Worm (Caenorhabditis elegans) whole organism, late embryonic: Measurements from ENCODE around the gene T13H5.8.

Source experiments
- K02D7.2 ChIP-seq: sonication (generic microtip); optimal IDR thresholded peaks from 2 replicates; lab custom pipeline; 2017; ENCODE audit warnings: mild to moderate bottlenecking, missing genetic modification characterization, missing compliant biosample characterization
- K09A11.1 ChIP-seq: sonication (generic microtip); optimal IDR thresholded peaks from 2 replicates; lab custom pipeline; 2017; ENCODE audit warnings: antibody characterized with exemption, mild to moderate bottlenecking, missing genetic modification characterization, missing compliant biosample characterization; ENCODE audit not compliant: insufficient read depth
- T23F11.4 ChIP-seq: fragments of 200-800 bp; sonication (Bioruptor generic); optimal IDR thresholded peaks from 2 replicates; lab custom pipeline; 2018; ENCODE audit warnings: mild to moderate bottlenecking, missing genetic modification characterization, missing compliant biosample characterization
- Y22D7AL.16 ChIP-seq: sonication (generic microtip); optimal IDR thresholded peaks from 2 replicates; lab custom pipeline; 2016; ENCODE audit warnings: missing genetic modification characterization, missing compliant biosample characterization
- ama-1 ChIP-seq: fragments of 150-350 bp; optimal IDR thresholded peaks from 2 replicates; lab custom pipeline; 2014
- ceh-14 ChIP-seq: sonication (generic microtip); optimal IDR thresholded peaks from 2 replicates; lab custom pipeline; 2016; ENCODE audit warnings: missing genotype, missing genetic modification characterization, missing compliant biosample characterization
- ceh-18 ChIP-seq: sonication (generic microtip); optimal IDR thresholded peaks from 2 replicates; lab custom pipeline; 2016; ENCODE audit warnings: missing genetic modification characterization, missing compliant biosample characterization
- ceh-19 ChIP-seq: fragments of 200-800 bp; sonication (Bioruptor generic); optimal IDR thresholded peaks from 2 replicates; lab custom pipeline; 2018; ENCODE audit warnings: mild to moderate bottlenecking, missing genetic modification characterization, missing compliant biosample characterization
- ceh-22 ChIP-seq: sonication (generic microtip); optimal IDR thresholded peaks from 2 replicates; lab custom pipeline; 2017; ENCODE audit warnings: missing biosample characterization, missing genetic modification characterization
- ceh-24 ChIP-seq: sonication (generic microtip); optimal IDR thresholded peaks from 2 replicates; lab custom pipeline; 2016; ENCODE audit warnings: mild to moderate bottlenecking, missing genetic modification characterization, missing compliant biosample characterization
- ceh-30 ChIP-seq: fragments of 150-350 bp; optimal IDR thresholded peaks from 2 replicates; lab custom pipeline; 2014; ENCODE audit warnings: missing biosample characterization, missing genetic modification characterization
- ceh-31 ChIP-seq: sonication (generic microtip); optimal IDR thresholded peaks from 2 replicates; lab custom pipeline; 2016; ENCODE audit warnings: missing genetic modification characterization, missing compliant biosample characterization
- ceh-48 ChIP-seq: sonication (generic microtip); optimal IDR thresholded peaks from 2 replicates; lab custom pipeline; 2016; ENCODE audit warnings: missing genetic modification characterization, inconsistent platforms, missing compliant biosample characterization
- ceh-6 ChIP-seq: fragments of 200-800 bp; sonication (Bioruptor generic); optimal IDR thresholded peaks from 2 replicates; lab custom pipeline; 2018; ENCODE audit warnings: mild to moderate bottlenecking, missing genetic modification characterization, missing compliant biosample characterization
- elt-2 ChIP-seq: sonication (generic microtip); optimal IDR thresholded peaks from 2 replicates; lab custom pipeline; 2016; ENCODE audit warnings: missing genetic modification reagents, missing genetic modification characterization, missing compliant biosample characterization
- elt-4 ChIP-seq: sonication (generic microtip); optimal IDR thresholded peaks from 2 replicates; lab custom pipeline; 2016; ENCODE audit warnings: missing genetic modification characterization, missing compliant biosample characterization
- ets-4 ChIP-seq: sonication (generic microtip); optimal IDR thresholded peaks from 2 replicates; lab custom pipeline; 2016; ENCODE audit warnings: missing genetic modification characterization, missing compliant biosample characterization
- fkh-10 ChIP-seq: fragments of 150-350 bp; optimal IDR thresholded peaks from 2 replicates; lab custom pipeline; 2014; ENCODE audit warnings: missing biosample characterization, missing genetic modification reagents, missing genetic modification characterization
- hlh-30 ChIP-seq: sonication (generic microtip); optimal IDR thresholded peaks from 2 replicates; lab custom pipeline; 2017; ENCODE audit warnings: antibody characterized with exemption, missing genetic modification characterization, missing compliant biosample characterization; ENCODE audit not compliant: insufficient read depth
- lim-6 ChIP-seq: sonication (generic microtip); optimal IDR thresholded peaks from 2 replicates; lab custom pipeline; 2016; ENCODE audit warnings: missing genetic modification characterization, missing compliant biosample characterization
- lin-11 ChIP-seq: fragments of 200-800 bp; sonication (Bioruptor generic); optimal IDR thresholded peaks from 2 replicates; lab custom pipeline; 2018; ENCODE audit warnings: mild to moderate bottlenecking, missing genetic modification characterization, missing compliant biosample characterization
- nfya-1 ChIP-seq: sonication (generic microtip); optimal IDR thresholded peaks from 2 replicates; lab custom pipeline; 2017; ENCODE audit warnings: missing genetic modification characterization, mild to moderate bottlenecking, missing compliant biosample characterization, antibody characterized with exemption, moderate library complexity
- nhr-232 ChIP-seq: sonication (generic microtip); optimal IDR thresholded peaks from 2 replicates; lab custom pipeline; 2016; ENCODE audit warnings: missing genetic modification characterization, missing compliant biosample characterization
- pat-9 ChIP-seq: fragments of 200-800 bp; sonication (Bioruptor generic); optimal IDR thresholded peaks from 2 replicates; lab custom pipeline; 2018; ENCODE audit warnings: mild to moderate bottlenecking, missing genetic modification characterization, moderate library complexity, missing compliant biosample characterization
- pax-1 ChIP-seq: fragments of 150-350 bp; optimal IDR thresholded peaks from 2 replicates; lab custom pipeline; 2014; ENCODE audit warnings: missing biosample characterization, missing genetic modification characterization
- pha-2 ChIP-seq: sonication (generic microtip); optimal IDR thresholded peaks from 2 replicates; lab custom pipeline; 2017; ENCODE audit warnings: mild to moderate bottlenecking, missing genetic modification characterization, missing compliant biosample characterization
- pha-4 ChIP-seq: fragments of 150-350 bp; optimal IDR thresholded peaks from 2 replicates; lab custom pipeline; 2018; ENCODE audit warnings: missing biosample characterization, missing genetic modification reagents, missing genetic modification characterization
- pros-1 ChIP-seq: fragments of 150-350 bp; optimal IDR thresholded peaks from 2 replicates; lab custom pipeline; 2014; ENCODE audit warnings: missing biosample characterization, missing genetic modification reagents, missing genetic modification characterization
- ref-2 ChIP-seq: sonication (generic microtip); optimal IDR thresholded peaks from 2 replicates; lab custom pipeline; 2016; ENCODE audit warnings: missing genetic modification characterization, missing compliant biosample characterization
- rnt-1 ChIP-seq: sonication (generic microtip); optimal IDR thresholded peaks from 2 replicates; lab custom pipeline; 2016; ENCODE audit warnings: missing genetic modification characterization, missing compliant biosample characterization
- sdc-2 ChIP-seq: sonication (generic microtip); optimal IDR thresholded peaks from 2 replicates; lab custom pipeline; 2016; ENCODE audit warnings: missing genotype, missing genetic modification characterization, missing compliant biosample characterization
- sox-4 ChIP-seq: sonication (generic microtip); optimal IDR thresholded peaks from 2 replicates; lab custom pipeline; 2017; ENCODE audit warnings: mild to moderate bottlenecking, missing genetic modification characterization, inconsistent platforms, missing compliant biosample characterization
- tbx-2 ChIP-seq: sonication (generic microtip); optimal IDR thresholded peaks from 2 replicates; lab custom pipeline; 2016; ENCODE audit warnings: missing genetic modification characterization, missing compliant biosample characterization
- tbx-7 ChIP-seq: sonication (generic microtip); optimal IDR thresholded peaks from 2 replicates; lab custom pipeline; 2016; ENCODE audit warnings: missing genotype, missing genetic modification characterization, missing compliant biosample characterization
- unc-42 ChIP-seq: sonication (generic microtip); optimal IDR thresholded peaks from 2 replicates; lab custom pipeline; 2016; ENCODE audit warnings: missing genotype, missing genetic modification characterization, missing compliant biosample characterization
- unc-55 ChIP-seq: sonication (generic microtip); optimal IDR thresholded peaks from 2 replicates; lab custom pipeline; 2017; ENCODE audit warnings: missing biosample characterization, missing genetic modification reagents, missing genetic modification characterization
- unc-86 ChIP-seq: sonication (generic microtip); optimal IDR thresholded peaks from 2 replicates; lab custom pipeline; 2016; ENCODE audit warnings: missing genetic modification characterization, missing compliant biosample characterization

T13H5.8 gene

DNA sequence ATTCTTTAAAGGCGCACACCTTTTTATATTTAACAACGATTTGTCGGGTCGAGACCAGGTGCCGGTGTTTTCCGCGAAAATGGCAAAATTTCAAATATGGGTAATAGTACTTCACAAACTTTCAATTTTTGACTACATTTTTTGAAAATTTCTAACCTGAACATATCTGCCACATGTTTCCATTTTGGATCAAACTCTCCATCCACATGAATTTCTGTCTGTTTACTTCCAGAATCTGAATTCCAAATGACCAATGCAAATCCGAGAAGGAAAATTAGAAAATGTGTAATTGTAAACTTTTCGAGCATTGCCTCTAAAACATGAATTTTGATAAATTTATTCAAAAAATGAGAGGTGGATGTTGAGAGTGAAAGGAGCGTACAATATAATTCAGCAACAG is 38.1 kb upstream of the T13H5.8 start, which contains the start of gene lact-4:
Gene lact-4, minus strand, starts transcription at position 313 of the 400 bp plus-strand sequence.
- TF ChIP-seq K02D7.2 (tag; lab: Kevin White, UChicago) (no peak), ceh-6 (GFP tag; lab: Kevin White, UChicago) (no peak), pros-1 (tag; lab: Kevin White, UChicago) (no peak), ceh-30 (tag; lab: Kevin White, UChicago) (no peak), K09A11.1 (tag; lab: Kevin White, UChicago) (no peak), nhr-232 (tag; lab: Kevin White, UChicago) (no peak), nfya-1 (no peak), sox-4 (tag; lab: Kevin White, UChicago) (no peak), pat-9 (tag; lab: Kevin White, UChicago) (no peak), ceh-22 (tag; lab: Kevin White, UChicago) (no peak), pha-2 (tag; lab: Kevin White, UChicago) (no peak), ets-4 (no peak), unc-86 (tag; lab: Kevin White, UChicago) (no peak), pha-4 (tag; lab: Kevin White, UChicago) (no peak), ama-1 (no peak), ceh-24 (tag; lab: Kevin White, UChicago) (no peak), ceh-14 (tag; lab: Kevin White, UChicago) (no peak)

DNA sequence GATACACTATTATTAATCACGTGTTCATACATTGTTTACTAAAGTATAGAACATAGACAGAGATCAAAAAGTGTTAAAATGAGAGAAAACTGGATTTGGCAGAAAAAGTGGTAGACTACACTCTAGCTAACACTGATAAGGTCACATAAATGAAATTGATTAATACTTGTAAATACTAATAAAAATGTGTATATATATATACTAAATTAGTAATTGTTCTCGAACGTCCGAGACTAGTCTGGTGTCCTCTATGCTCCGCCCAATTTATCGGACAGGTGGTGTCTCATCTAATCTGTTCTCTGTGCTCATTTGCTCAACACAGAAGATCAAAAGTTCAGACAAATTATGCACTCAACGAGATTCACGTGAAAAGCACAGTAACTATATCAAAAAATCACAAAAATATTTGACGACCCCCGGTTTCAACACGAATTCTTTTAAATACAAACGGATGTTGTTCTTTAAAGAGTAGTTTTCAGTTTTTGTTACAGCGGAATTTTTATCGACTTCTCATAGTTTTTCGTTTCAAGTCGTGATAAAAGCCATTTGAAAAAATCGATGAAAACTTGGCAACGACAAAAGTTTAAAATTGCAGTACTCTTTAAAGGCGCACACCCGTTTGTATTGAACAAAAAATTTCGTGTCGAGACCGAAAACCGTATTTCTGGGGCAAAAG is 37.1 kb upstream of the T13H5.8 start:
- no peak for TF ChIP-seq ceh-18 (tag; lab: Kevin White, UChicago)
- peak; percentile 30 for TF ChIP-seq unc-55 (GFP tag; lab: Kevin White, UChicago)
- TF ChIP-seq Y22D7AL.16 (tag; lab: Kevin White, UChicago) = no peak
- TF ChIP-seq ceh-48 (tag; lab: Kevin White, UChicago) = no peak
- peak; percentile 11 for TF ChIP-seq rnt-1 (tag; lab: Kevin White, UChicago)
- no peak for TF ChIP-seq fkh-10 (GFP tag; lab: Kevin White, UChicago)
- TF ChIP-seq ceh-22 (tag; lab: Kevin White, UChicago) = no peak
- no peak for TF ChIP-seq ama-1
- TF ChIP-seq elt-2 (tag; lab: Kevin White, UChicago) = peak; percentile 21
- TF ChIP-seq pax-1 (tag; lab: Kevin White, UChicago) = peak; percentile 74
- TF ChIP-seq sdc-2 (tag; lab: Kevin White, UChicago) = no peak
- TF ChIP-seq tbx-2 = no peak
- no peak for TF ChIP-seq elt-4
- no peak for TF ChIP-seq ceh-19

DNA sequence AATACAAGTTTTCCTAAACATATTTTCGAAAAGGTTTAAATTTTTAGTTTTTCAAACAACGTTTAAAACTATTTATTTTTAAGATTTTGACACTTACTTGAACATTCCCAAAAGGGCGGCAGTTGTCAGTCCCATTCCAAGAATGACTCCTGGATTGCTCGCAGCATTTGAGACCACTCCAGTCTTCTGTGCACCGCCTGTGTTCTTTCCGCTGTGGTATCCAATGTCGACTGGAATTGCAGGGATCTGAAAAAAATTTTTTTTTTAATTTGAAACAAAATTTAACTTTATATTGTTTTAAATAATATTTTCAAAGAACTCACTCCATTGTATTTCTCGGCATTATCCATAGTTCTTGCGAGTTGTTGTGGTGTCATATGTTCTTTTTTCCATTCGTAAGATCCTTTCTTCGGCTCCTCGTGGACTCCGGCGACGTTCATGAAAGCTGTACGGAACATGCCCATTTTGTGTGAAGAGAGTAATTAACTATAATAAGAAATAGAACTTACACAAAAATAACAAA is 36.5 kb upstream of the T13H5.8 start, which contains the start of gene M05D6.5:
Gene M05D6.5, minus strand, starts transcription at position 473 of the 523 bp plus-strand sequence.
- TF ChIP-seq T23F11.4 (GFP tag; lab: Kevin White, UChicago) (no peak), unc-86 (tag; lab: Kevin White, UChicago) (no peak), lim-6 (no peak), tbx-2 (no peak), hlh-30 (tag; lab: Kevin White, UChicago) (no peak), ceh-18 (tag; lab: Kevin White, UChicago) (no peak), lin-11 (tag; lab: Kevin White, UChicago) (no peak), ref-2 (tag; lab: Kevin White, UChicago) (no peak), ceh-14 (tag; lab: Kevin White, UChicago) (no peak), pax-1 (tag; lab: Kevin White, UChicago) (no peak), ceh-31 (tag; lab: Kevin White, UChicago) (no peak), unc-42 (tag; lab: Kevin White, UChicago) (no peak), ceh-24 (tag; lab: Kevin White, UChicago) (no peak), tbx-7 (tag; lab: Kevin White, UChicago) (no peak), pha-2 (tag; lab: Kevin White, UChicago) (no peak)
